Worm (Caenorhabditis elegans) whole organism, young adult: ENCODE measurements around the gene B0416.2.

Source experiments
- K11D2.4 ChIP-seq: fragments of 200-800 bp; sonication (Bioruptor generic); IDR thresholded peaks from 2 replicates; pipeline ENCODE4 v1.3.6; 2022; ENCODE audit warnings: missing genetic modification reagents, missing genetic modification characterization, missing compliant biosample characterization
- ccch-3 ChIP-seq: fragments of 200-800 bp; sonication (Bioruptor generic); optimal IDR thresholded peaks from 2 replicates; lab custom pipeline; 2018; ENCODE audit warnings: mild to moderate bottlenecking, missing genetic modification characterization, missing compliant biosample characterization
- dox-1 ChIP-seq: fragments of 200-800 bp; sonication (Bioruptor generic); IDR thresholded peaks from 2 replicates; pipeline ENCODE4 v1.3.6; 2022; ENCODE audit warnings: missing genetic modification reagents, missing genetic modification characterization, missing compliant biosample characterization
- lag-1 ChIP-seq: fragments of 200-800 bp; sonication (Bioruptor generic); IDR thresholded peaks from 2 replicates; pipeline ENCODE4 v1.3.6; 2022; ENCODE audit warnings: missing genetic modification reagents, missing genetic modification characterization, missing compliant biosample characterization
- madf-6 ChIP-seq: fragments of 200-800 bp; sonication (Bioruptor generic); IDR thresholded peaks from 2 replicates; pipeline ENCODE4 v1.3.6; 2022; ENCODE audit warnings: missing genetic modification reagents, missing genetic modification characterization, missing compliant biosample characterization
- madf-8 ChIP-seq: fragments of 200-800 bp; sonication (Bioruptor generic); conservative IDR thresholded peaks from 2 replicates; pipeline ENCODE4 v1.3.6; 2022; ENCODE audit warnings: missing genetic modification reagents, missing genetic modification characterization, missing compliant biosample characterization
- nfya-2 ChIP-seq: fragments of 200-800 bp; sonication (Bioruptor generic); IDR thresholded peaks from 2 replicates; pipeline ENCODE4 v1.3.6; 2022; ENCODE audit warnings: missing genetic modification reagents, missing genetic modification characterization, missing compliant biosample characterization
- nhr-179 ChIP-seq: sonication (generic microtip); optimal IDR thresholded peaks from 2 replicates; lab custom pipeline; 2016; ENCODE audit warnings: mild to moderate bottlenecking, missing genetic modification characterization, missing compliant biosample characterization
- somi-1 ChIP-seq: fragments of 200-800 bp; sonication (Bioruptor generic); optimal IDR thresholded peaks from 2 replicates; lab custom pipeline; 2018; ENCODE audit warnings: mild to moderate bottlenecking, missing genetic modification characterization, missing compliant biosample characterization
- sptf-2 ChIP-seq: fragments of 200-800 bp; sonication (Bioruptor generic); optimal IDR thresholded peaks from 2 replicates; lab custom pipeline; 2018; ENCODE audit warnings: mild to moderate bottlenecking, missing genetic modification characterization, missing compliant biosample characterization
- ztf-25 ChIP-seq: fragments of 200-800 bp; sonication (Bioruptor generic); IDR thresholded peaks from 2 replicates; pipeline ENCODE4 v1.3.6; 2022; ENCODE audit warnings: missing genetic modification reagents, missing genetic modification characterization, missing compliant biosample characterization

DNA sequence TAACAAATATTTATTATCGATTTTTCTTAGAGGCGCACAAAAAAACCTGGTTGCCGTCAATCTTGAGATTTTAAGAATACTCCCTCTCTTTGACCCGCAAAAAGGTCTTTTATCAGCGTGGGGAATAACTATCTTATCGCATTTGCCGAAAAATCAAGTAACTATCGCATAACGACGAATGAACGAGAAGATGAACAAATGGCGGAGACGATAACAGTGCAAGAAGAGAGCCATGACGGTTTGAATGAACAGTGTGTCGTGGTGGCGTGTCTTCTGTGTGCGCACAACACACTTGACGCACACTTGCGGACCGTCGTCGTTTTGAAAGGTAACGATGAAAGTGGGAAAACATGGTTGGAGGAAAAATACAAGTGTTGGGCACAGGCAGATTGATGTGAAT lies 27.1 kb upstream of the B0416.2 start:
- TF ChIP-seq K11D2.4 (no peak), madf-8 (GFP tag; lab: Robert Waterston, UW) (no peak), somi-1 (GFP tag; lab: Kevin White, UChicago) (no peak), nfya-2 (GFP tag; lab: Robert Waterston, UW) (no peak), nhr-179 (no peak), ztf-25 (no peak), lag-1 (no peak), sptf-2 (GFP tag; lab: Kevin White, UChicago) (no peak), madf-6 (GFP tag; lab: Robert Waterston, UW) (no peak), dox-1 (no peak; the same call in 1 of the 2 replicates), ccch-3 (GFP tag; lab: Kevin White, UChicago) (no peak)
